Worm (Caenorhabditis elegans) whole organism, L4/young adult: Measurements from ENCODE around the gene C39B5.5.
A peak's percentile ranks its signal among the peaks of the same experiment; 100 is the strongest.

Experiments
- W03F9.2 ChIP-seq: fragments of 150-350 bp; optimal IDR thresholded peaks from 2 replicates; lab custom pipeline; 2014; ENCODE audit warnings: missing biosample characterization, missing genetic modification characterization
- dao-5 ChIP-seq: sonication (generic microtip); optimal IDR thresholded peaks from 2 replicates; lab custom pipeline; 2016; ENCODE audit warnings: missing genotype, missing genetic modification characterization, moderate library complexity, missing compliant biosample characterization
- him-1 ChIP-seq: sonication (generic microtip); optimal IDR thresholded peaks from 2 replicates; lab custom pipeline; 2016; ENCODE audit warnings: missing genotype, missing genetic modification reagents, missing genetic modification characterization, missing compliant biosample characterization

Gene C39B5.5

DNA sequence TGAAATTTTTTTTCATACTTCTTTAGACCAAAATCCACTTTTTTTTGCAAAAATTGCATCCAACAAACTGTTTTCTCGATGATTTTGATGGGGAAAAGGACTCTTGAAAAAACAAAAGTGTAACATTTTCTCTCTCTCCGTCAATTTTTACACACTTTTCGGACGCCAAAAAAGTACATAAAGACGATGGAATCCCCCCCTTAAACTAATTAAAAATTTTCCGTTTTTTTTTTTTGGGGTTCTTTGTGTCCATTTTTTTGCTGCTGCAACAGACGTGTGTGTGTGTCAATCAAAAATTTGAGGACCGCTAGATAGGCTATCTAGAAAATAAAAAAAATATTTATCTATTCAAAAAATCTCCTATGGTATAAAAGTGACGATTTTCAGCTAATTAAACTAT lies at the start of gene C39B5.5:
TSS of gene C39B5.5 (plus strand) at position 301 of the 400 bp plus-strand sequence.
- TF ChIP-seq dao-5 (tag; lab: Kevin White, UChicago) = no peak
- TF ChIP-seq W03F9.2 = no peak
- TF ChIP-seq him-1 (tag; lab: Kevin White, UChicago) = no peak

DNA sequence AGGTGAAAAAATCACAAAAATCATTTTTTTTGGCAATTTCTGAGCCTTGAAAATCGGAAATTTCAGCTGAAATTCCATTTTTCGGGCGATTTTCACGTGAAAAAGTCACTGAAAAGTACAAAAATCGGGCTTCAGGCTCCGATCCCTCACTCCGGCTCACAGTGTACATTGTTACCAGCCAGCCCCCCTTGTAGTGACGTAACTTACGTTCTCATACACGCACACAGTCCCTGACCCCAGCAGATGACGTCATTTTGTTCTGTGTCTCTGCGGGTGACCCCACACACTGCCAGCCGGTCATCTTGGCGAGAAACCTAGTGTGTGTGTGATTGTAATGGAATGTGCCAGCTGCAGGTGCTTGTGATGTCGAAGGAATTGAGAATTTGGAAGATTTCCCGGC lies 48.8 kb upstream of the C39B5.5 start:
- TF ChIP-seq dao-5 (tag; lab: Kevin White, UChicago) (no peak), W03F9.2 (no peak), him-1 (tag; lab: Kevin White, UChicago) (no peak)

DNA sequence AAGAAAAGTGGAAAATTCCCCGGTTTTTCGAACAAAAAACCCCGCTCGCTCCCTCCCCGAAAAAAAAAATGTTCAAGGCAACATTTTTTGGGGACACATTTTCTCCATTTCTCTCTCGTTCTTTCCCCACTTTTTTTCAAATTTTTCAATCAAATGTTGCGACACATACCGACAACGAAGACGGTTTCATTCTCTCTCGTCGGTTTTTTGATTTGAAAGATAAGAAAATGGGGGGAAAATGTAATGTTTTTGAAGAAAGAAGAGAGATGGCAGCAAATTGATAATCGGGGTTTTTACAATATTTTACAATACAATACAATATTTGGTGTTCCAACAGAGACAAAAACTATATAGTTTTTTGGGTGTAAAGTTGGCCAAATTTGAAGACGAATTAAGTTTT lies 38.5 kb upstream of the C39B5.5 start:
- no peak for TF ChIP-seq dao-5 (tag; lab: Kevin White, UChicago)
- TF ChIP-seq W03F9.2 = peak; percentile 70

DNA sequence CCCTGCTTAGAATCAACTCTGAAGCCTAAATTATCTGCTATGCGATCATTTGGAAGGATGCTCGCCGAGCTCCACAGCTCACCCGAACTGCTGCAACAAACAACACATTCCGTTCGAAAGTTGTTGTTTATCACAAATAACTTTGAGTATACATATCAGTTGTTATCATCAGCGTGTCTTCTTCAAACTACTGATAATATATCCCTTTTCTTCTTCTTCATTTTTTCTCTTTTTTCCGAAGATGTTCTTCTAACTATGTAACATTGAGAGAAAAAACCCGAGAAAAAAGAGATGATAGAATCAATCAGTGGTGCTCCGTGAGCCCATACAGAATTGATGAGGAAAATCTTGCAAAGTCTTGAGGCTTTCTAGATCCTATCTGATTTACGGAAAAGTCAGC lies 37.4 kb upstream of the C39B5.5 start:
- TF ChIP-seq W03F9.2 (no peak), dao-5 (tag; lab: Kevin White, UChicago) (no peak), him-1 (tag; lab: Kevin White, UChicago) (no peak)

DNA sequence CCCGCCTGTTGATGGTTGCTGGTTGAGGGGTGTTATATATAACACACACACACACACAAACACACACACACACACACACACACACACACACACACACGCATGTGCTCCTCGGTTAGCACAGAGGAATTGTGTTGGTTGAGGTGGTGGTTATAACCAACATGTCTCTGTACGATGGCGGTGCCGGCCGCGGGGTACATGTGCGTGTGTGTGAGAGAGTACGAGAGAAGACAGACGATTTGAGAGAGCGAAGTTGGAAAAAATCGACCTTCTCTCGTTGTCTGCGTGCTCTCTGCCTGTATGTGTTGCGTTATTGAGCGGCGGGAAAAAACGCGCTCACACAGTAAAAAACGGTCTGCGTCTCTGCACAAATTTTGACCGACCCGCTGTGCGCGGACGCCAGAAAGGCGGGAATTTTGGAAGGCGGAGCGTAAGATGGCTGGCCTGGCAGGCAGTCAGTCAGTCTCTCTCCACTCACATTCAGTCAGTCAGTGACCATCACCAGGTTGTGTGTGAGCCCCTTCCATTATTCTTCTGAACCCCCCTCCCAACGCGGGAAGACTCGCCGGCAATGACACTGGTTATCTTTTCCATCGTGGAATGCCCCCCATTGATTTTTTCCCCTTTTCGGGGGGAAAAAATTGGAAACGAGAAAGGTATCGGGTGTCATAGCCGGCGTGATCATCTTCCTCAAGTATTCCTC lies 35.9 kb upstream of the C39B5.5 start:
- TF ChIP-seq him-1 (tag; lab: Kevin White, UChicago) (no peak), dao-5 (tag; lab: Kevin White, UChicago) (peak; percentile 43), W03F9.2 (peak; percentile 67)

DNA sequence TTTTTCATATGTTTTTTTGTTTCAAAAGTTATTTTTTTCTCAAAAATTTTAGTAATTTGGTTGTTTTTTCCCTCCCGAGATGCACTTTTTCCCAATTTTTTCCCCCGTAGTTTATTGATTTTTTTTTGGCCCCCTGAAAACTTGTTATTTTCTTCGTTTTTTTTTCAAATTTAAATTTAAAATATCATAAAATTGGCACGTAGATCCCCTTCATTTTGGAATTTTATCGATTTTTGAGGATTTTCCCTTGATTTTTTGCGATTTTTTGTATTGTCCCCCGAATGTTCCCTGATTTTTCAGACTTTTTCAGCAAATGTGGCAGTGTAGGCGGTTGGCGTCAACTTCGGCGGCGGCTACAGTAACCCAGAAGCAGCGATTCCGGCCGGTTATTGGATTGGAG lies 10.3 kb upstream of the C39B5.5 start, which contains the start of gene C39B5.6:
TSS of gene C39B5.6 (plus strand) at position 301 of the 400 bp plus-strand sequence.
- no peak for TF ChIP-seq him-1 (tag; lab: Kevin White, UChicago)
- no peak for TF ChIP-seq dao-5 (tag; lab: Kevin White, UChicago)
- TF ChIP-seq W03F9.2 = no peak

DNA sequence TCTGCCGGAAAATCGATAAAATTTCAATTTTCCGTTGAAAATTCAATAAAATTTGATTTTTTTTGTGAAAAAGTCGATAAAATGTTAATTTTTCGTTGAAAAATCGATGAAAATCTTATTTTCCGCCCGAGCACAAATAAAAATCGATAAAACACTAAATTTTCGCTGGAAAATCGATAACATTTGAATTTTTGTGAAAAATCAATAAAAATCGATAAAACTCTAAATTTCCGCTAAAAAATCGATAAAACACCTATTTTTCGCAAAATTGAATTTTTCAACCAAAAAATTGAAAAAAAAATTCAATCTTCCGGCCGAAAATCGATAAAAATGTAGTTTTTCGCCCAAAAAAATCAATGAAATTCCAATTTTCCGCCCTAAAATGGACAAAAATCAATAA lies 2.8 kb upstream of the C39B5.5 start:
- TF ChIP-seq dao-5 (tag; lab: Kevin White, UChicago) (no peak), W03F9.2 (no peak), him-1 (tag; lab: Kevin White, UChicago) (no peak)

DNA sequence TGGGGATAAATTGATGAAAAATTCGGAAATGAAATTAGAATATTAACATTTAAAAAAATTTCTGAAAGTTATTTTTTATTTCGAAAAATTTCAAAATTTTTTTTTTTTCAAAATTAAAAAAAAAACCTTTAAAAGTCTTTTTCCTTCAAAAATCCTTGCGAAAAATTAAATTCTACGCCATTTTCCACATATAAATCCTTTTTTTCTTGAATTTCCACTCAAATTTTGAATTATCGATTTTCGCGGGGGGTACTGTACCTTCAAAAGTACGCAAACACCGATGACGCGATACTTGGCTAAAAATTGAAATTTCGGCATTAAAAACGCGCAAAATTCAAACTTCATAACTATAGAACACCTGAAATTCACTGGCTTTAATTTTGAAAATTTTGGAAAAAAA lies 2.6 kb downstream of the C39B5.5 start:
- TF ChIP-seq him-1 (tag; lab: Kevin White, UChicago) (no peak), W03F9.2 (no peak), dao-5 (tag; lab: Kevin White, UChicago) (no peak)

DNA sequence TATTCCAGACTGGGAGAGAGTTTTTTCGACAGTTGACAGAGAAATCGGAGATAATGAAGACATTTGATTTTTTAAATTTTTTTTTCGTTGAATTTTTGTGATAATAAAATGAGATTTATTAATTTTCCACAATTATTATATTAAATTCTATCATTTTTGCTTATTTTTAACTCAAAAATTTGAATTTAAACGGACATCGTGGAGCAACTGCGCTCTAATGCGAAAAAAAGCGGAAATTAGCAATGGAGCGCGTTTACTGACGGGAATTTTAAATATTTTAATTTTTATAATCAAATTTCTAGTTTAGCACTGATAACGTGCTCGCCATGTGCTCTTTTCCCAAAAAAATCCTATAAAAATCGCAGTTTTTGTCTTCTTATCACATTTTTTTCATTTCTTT lies 3.2 kb downstream of the C39B5.5 start, which contains the start of gene C39B5.14:
TSS of gene C39B5.14 (plus strand) at position 301 of the 400 bp plus-strand sequence.
- TF ChIP-seq W03F9.2 (no peak), him-1 (tag; lab: Kevin White, UChicago) (no peak), dao-5 (tag; lab: Kevin White, UChicago) (no peak)

DNA sequence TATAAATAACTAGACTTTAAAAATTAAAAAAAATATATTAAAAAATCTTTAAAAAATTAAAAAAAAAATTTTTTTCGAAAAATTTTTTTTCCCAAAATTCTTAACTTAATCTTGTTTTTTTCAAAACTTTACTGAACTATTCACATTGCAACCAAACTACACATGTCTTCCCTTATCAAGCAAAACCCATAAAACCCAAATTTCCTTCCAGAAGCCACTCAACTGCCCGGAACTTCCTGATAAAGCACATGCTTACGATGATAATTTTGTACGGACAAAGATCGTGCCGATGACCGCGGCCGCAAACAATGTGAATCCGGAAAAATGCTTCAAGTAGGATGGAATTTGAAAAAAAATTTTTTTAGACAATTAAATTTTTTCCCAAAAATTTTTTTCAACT lies 4.4 kb downstream of the C39B5.5 start:
- no peak for TF ChIP-seq dao-5 (tag; lab: Kevin White, UChicago)
- no peak for TF ChIP-seq him-1 (tag; lab: Kevin White, UChicago)
- TF ChIP-seq W03F9.2 = no peak

DNA sequence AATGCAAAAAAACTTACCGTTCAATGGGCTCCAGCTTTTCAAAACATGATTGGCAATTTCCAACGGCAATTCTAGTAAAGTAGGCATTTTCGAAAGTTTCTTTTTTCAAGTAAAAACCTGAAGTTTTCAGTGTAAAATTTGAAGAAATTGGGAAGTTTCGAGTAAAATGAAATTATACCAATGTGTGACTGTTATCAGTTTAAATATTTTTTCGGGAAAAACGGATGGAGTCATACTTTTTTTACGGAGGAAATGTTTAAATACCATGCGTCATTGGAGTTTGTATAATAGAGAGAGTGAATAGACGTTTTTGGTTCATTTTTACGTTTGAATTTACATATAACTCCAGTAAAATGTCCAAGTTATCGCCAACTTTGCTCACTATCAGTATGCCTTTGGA lies 11.4 kb downstream of the C39B5.5 start, which contains the start of gene fbxa-12:
TSS of gene fbxa-12 (plus strand) at position 301 of the 400 bp plus-strand sequence.
- TF ChIP-seq W03F9.2 (no peak), him-1 (tag; lab: Kevin White, UChicago) (no peak), dao-5 (tag; lab: Kevin White, UChicago) (no peak)

DNA sequence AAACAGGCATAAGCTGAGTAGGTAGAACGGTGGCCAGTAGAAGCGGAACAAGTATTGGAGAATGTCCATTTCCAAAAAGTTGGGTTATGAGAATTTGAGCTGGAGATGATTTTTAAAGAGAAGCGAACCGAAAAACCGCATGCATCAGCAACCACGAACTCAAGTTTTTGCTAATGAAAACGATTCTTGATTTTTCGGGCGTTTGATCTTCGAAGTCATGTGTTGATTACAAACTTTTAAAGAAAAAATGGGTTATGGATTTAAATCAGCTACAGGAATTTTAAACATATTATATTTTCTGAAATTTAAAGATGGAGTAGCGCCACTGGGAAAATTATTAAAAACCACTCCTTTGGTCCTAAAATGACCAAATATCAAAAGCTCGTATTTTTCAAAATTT lies 16.0 kb downstream of the C39B5.5 start, which contains the start of gene srd-65:
TSS of gene srd-65 (minus strand) at position 101 of the 400 bp plus-strand sequence.
- TF ChIP-seq W03F9.2 = no peak
- no peak for TF ChIP-seq dao-5 (tag; lab: Kevin White, UChicago)
- no peak for TF ChIP-seq him-1 (tag; lab: Kevin White, UChicago)

DNA sequence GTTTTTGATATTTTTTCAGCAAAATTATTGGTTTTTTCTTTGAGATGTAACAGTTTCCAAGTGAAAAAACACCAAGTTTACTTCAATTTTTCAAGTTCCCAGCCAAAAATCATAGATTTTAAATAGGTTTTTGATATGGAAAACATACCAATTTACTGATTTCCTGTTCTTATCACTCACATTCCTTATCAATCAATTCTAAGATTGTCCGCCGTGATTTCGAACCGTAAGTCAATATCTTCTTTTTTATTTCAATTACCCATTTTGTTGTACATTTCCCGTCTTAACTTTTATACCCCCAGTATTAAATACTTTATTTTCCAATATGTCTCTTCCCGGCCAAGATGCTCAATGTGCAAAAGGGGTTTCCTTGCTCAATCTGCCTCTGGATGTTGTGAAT lies 16.5 kb downstream of the C39B5.5 start, which contains the start of gene fbxa-38:
TSS of gene fbxa-38 (plus strand) at position 195 of the 400 bp plus-strand sequence.
- TF ChIP-seq W03F9.2 = no peak
- no peak for TF ChIP-seq him-1 (tag; lab: Kevin White, UChicago)
- TF ChIP-seq dao-5 (tag; lab: Kevin White, UChicago) = no peak

DNA sequence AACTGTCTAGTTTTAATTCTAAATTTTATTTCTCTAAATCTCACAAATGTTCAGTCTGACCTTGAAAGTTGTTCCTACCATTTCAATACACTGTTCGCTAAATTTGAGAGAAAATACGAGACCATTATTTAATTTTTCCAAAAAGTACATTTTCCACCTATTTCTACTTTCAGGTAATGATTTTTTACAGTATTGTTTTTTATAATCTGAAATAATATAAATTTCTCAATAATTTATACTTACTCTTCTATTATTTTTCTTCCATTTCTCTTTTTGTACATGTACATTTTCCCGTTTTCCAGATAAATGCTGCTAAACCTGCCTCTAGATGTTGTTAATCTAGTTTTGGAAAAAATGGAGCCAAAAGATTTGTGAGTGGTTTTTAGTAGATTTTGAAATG lies 19.4 kb downstream of the C39B5.5 start, which contains the start of gene fbxa-62:
TSS of gene fbxa-62 (plus strand) at position 301 of the 400 bp plus-strand sequence.
- no peak for TF ChIP-seq W03F9.2

DNA sequence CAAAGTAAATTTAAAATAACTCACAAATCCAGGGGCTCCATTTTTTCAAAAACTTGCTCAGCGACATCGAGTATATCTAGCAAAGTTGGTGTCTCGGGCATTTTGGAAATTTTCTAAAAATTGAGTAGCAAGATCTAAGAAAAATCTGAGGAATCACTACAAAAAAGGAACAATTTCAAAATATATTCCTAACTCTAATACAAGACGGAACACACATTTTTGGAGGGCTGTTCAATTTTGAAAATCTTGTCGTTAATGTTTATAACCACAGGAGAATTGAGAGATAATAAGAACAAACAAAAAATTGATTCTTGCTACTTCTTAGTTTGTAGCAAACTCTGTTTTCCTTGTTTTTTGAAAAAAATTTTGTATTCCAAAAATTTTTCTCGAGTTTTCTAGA lies 24.4 kb downstream of the C39B5.5 start, which contains the start of gene fbxa-47:
TSS of gene fbxa-47 (minus strand) at position 101 of the 400 bp plus-strand sequence.
- TF ChIP-seq dao-5 (tag; lab: Kevin White, UChicago) (no peak), W03F9.2 (no peak), him-1 (tag; lab: Kevin White, UChicago) (no peak)
